Worm (Caenorhabditis elegans) whole organism, L2 larva: ENCODE measurements around the gene fax-1.

ENCODE experiments used
- R02D3.7 ChIP-seq: fragments of 150-350 bp; optimal IDR thresholded peaks from 2 replicates; lab custom pipeline; 2014; ENCODE audit warnings: missing biosample characterization, missing genetic modification characterization
- aly-2 ChIP-seq: fragments of 150-350 bp; optimal IDR thresholded peaks from 2 replicates; lab custom pipeline; 2014; ENCODE audit warnings: missing biosample characterization, missing genetic modification characterization
- ceh-16 ChIP-seq: fragments of 150-350 bp; optimal IDR thresholded peaks from 2 replicates; lab custom pipeline; 2014; ENCODE audit warnings: missing biosample characterization, missing genetic modification characterization
- ceh-82 ChIP-seq: fragments of 150-350 bp; optimal IDR thresholded peaks from 2 replicates; lab custom pipeline; 2014; ENCODE audit warnings: missing biosample characterization, missing genetic modification characterization
- egl-27 ChIP-seq: sonication (generic microtip); optimal IDR thresholded peaks from 3 replicates; lab custom pipeline; 2017; ENCODE audit warnings: missing biosample characterization, missing genetic modification reagents, missing genetic modification characterization
- elt-3 ChIP-seq: sonication (generic microtip); optimal IDR thresholded peaks from 2 replicates; lab custom pipeline; 2017; ENCODE audit warnings: missing biosample characterization, missing genetic modification characterization
- lin-13 ChIP-seq: fragments of 150-350 bp; optimal IDR thresholded peaks from 2 replicates; lab custom pipeline; 2014; ENCODE audit warnings: missing biosample characterization, missing genetic modification reagents, missing genetic modification characterization
- mab-5 ChIP-seq: fragments of 150-350 bp; optimal IDR thresholded peaks from 2 replicates; lab custom pipeline; 2014; ENCODE audit warnings: missing biosample characterization, missing genetic modification characterization
- mdl-1 ChIP-seq, 2 experiments: fragments of 150-350 bp in 1 of 2; sonication (generic microtip) in 1 of 2; optimal IDR thresholded peaks; 2 replicates each; lab custom pipeline; 2017; ENCODE audit warnings: missing biosample characterization in 2 of 2, missing genetic modification characterization in 2 of 2
- nhr-23 ChIP-seq: fragments of 150-350 bp; optimal IDR thresholded peaks from 2 replicates; lab custom pipeline; 2014; ENCODE audit warnings: missing biosample characterization, missing genetic modification reagents, missing genetic modification characterization
- nhr-6 ChIP-seq: fragments of 150-350 bp; optimal IDR thresholded peaks from 2 replicates; lab custom pipeline; 2014; ENCODE audit warnings: missing biosample characterization, missing genetic modification characterization
- sma-9 ChIP-seq, 2 experiments: fragments of 150-350 bp in 1 of 2; sonication (generic microtip) in 1 of 2; optimal IDR thresholded peaks; 2 replicates each; lab custom pipeline; 2014 to 2016; ENCODE audit warnings: missing genetic modification characterization in 2 of 2, mild to moderate bottlenecking in 1 of 2, missing biosample characterization in 1 of 2, missing compliant biosample characterization in 1 of 2, missing genetic modification reagents in 1 of 2, moderate library complexity in 1 of 2
- zag-1 ChIP-seq: fragments of 150-350 bp; optimal IDR thresholded peaks from 2 replicates; lab custom pipeline; 2014; ENCODE audit warnings: missing biosample characterization, missing genetic modification characterization
- ztf-11 ChIP-seq: sonication (generic microtip); optimal IDR thresholded peaks from 2 replicates; lab custom pipeline; 2017; ENCODE audit warnings: missing biosample characterization, missing genetic modification characterization

ce11 chrX:3184649-3185048, 14.5 kb downstream of the fax-1 start:
- TF ChIP-seq mdl-1 (tag; optimal IDR thresholded peaks at IDR 0.05; lab: Kevin White, UChicago) (no peak), ztf-11 (no peak), aly-2 (tag; lab: Kevin White, UChicago) (no peak), R02D3.7 (tag; lab: Kevin White, UChicago) (no peak), nhr-23 (no peak), ceh-82 (tag; lab: Kevin White, UChicago) (no peak), ceh-16 (no peak), sma-9 (GFP tag; optimal IDR thresholded peaks at IDR 0.05; lab: Kevin White, UChicago) (no peak), sma-9 (tag; optimal IDR thresholded peaks at IDR 0.05; lab: Kevin White, UChicago) (no peak), elt-3 (no peak), mab-5 (no peak), nhr-6 (tag; lab: Kevin White, UChicago) (no peak), zag-1 (no peak), egl-27 (no peak), lin-13 (GFP tag; lab: Kevin White, UChicago) (no peak)
